Worm (Caenorhabditis elegans): Measurements from ENCODE around the gene plc-3.

Gene plc-3

ce11 chrII:10248355-10249041, 25.8 kb downstream of the plc-3 start, which contains the start of gene atad-3 (continued):
- peak; percentile 48 for TF ChIP-seq sox-4 (tag; optimal IDR thresholded peaks at IDR 0.05)
- TF ChIP-seq nhr-11 (tag; optimal IDR thresholded peaks at IDR 0.05) = no peak
- TF ChIP-seq ceh-24 (tag; optimal IDR thresholded peaks at IDR 0.05) = no peak
- TF ChIP-seq C38D4.7 (GFP tag; optimal IDR thresholded peaks at IDR 0.05) = peak; percentile 55
- no peak for TF ChIP-seq odd-2 (tag; optimal IDR thresholded peaks at IDR 0.05)
- peak; percentile 100 for TF ChIP-seq ceh-31 (tag; optimal IDR thresholded peaks at IDR 0.05)
- TF ChIP-seq pha-4 (tag; optimal IDR thresholded peaks at IDR 0.05) = no peak
- no peak for TF ChIP-seq ama-1 (optimal IDR thresholded peaks at IDR 0.05)
- peak; percentile 56 for TF ChIP-seq T23F11.4 (GFP tag; optimal IDR thresholded peaks at IDR 0.05)
- peak; percentile 98 for TF ChIP-seq ref-2 (tag; optimal IDR thresholded peaks at IDR 0.05)
- TF ChIP-seq ceh-9 (tag; optimal IDR thresholded peaks at IDR 0.05) = no peak
- TF ChIP-seq unc-3 (GFP tag; conservative IDR thresholded peaks at IDR 0.05) = peak; percentile 95
- TF ChIP-seq unc-3 (tag; optimal IDR thresholded peaks at IDR 0.05) = peak; percentile 77
- TF ChIP-seq ceh-34 (tag; optimal IDR thresholded peaks at IDR 0.05) = peak; percentile 97
- peak; percentile 56 for TF ChIP-seq Y22D7AL.16 (tag; optimal IDR thresholded peaks at IDR 0.05)
- TF ChIP-seq ceh-45 (GFP tag; IDR thresholded peaks at IDR 0.05) = peak; percentile 89; the same call in 1 of the 2 replicates
- peak; percentile 89 for TF ChIP-seq unc-86 (tag; optimal IDR thresholded peaks at IDR 0.05)
- TF ChIP-seq ceh-22 (tag; optimal IDR thresholded peaks at IDR 0.05) = no peak
- TF ChIP-seq sdc-2 (tag; optimal IDR thresholded peaks at IDR 0.05) = peak; percentile 69
- peak; percentile 87 for TF ChIP-seq elt-2 (tag; optimal IDR thresholded peaks at IDR 0.05)
- TF ChIP-seq ceh-30 (tag; optimal IDR thresholded peaks at IDR 0.05) = no peak
- peak; percentile 94 for TF ChIP-seq pqm-1 (tag; optimal IDR thresholded peaks at IDR 0.05)
- TF ChIP-seq ceh-6 (GFP tag; optimal IDR thresholded peaks at IDR 0.05) = peak; percentile 70
- TF ChIP-seq ceh-18 (tag; optimal IDR thresholded peaks at IDR 0.05) = peak; percentile 91
- peak; percentile 97 for TF ChIP-seq lim-6 (tag; optimal IDR thresholded peaks at IDR 0.05)
- TF ChIP-seq nfya-1 (tag; optimal IDR thresholded peaks at IDR 0.05) = peak; percentile 63
- TF ChIP-seq sox-2 (GFP tag; IDR thresholded peaks at IDR 0.05) = peak; percentile 76
- TF ChIP-seq nhr-232 (tag; optimal IDR thresholded peaks at IDR 0.05) = peak; percentile 19
- peak; percentile 80 for TF ChIP-seq pag-3 (tag; optimal IDR thresholded peaks at IDR 0.05; ENCODE audit: borderline replicate concordance)
- peak; percentile 80 for TF ChIP-seq ztf-16 (tag; optimal IDR thresholded peaks at IDR 0.05)
- peak; percentile 60 for TF ChIP-seq hlh-13 (GFP tag; optimal IDR thresholded peaks at IDR 0.05)
- peak; percentile 94 for TF ChIP-seq fax-1 (tag; optimal IDR thresholded peaks at IDR 0.05)
- peak; percentile 8 for TF ChIP-seq elt-4 (tag; optimal IDR thresholded peaks at IDR 0.05)

ce11 chrII:10250966-10251365, 28.3 kb downstream of the plc-3 start, which contains the start of gene F54B3.1:
Gene F54B3.1 (plus strand): TSS chrII:10251266.
- TF ChIP-seq tbx-7 (tag; optimal IDR thresholded peaks at IDR 0.05) (no peak), F13H6.1 (tag; optimal IDR thresholded peaks at IDR 0.05) (no peak), npax-4 (tag; optimal IDR thresholded peaks at IDR 0.05) (no peak), elt-2 (tag; optimal IDR thresholded peaks at IDR 0.05) (no peak), ceh-9 (tag; optimal IDR thresholded peaks at IDR 0.05) (no peak), hlh-8 (tag; optimal IDR thresholded peaks at IDR 0.05) (no peak), eyg-1 (tag; optimal IDR thresholded peaks at IDR 0.05) (no peak), nhr-11 (tag; optimal IDR thresholded peaks at IDR 0.05) (no peak)

ce11 chrII:10252048-10252447, 29.4 kb downstream of the plc-3 start:
- TF ChIP-seq ets-4 (tag; optimal IDR thresholded peaks at IDR 0.05) = no peak
- no peak for TF ChIP-seq fax-1 (tag; optimal IDR thresholded peaks at IDR 0.05)
- no peak for TF ChIP-seq odd-2 (tag; optimal IDR thresholded peaks at IDR 0.05)
- no peak for TF ChIP-seq pha-4 (tag; optimal IDR thresholded peaks at IDR 0.05)
- no peak for TF ChIP-seq npax-4 (tag; optimal IDR thresholded peaks at IDR 0.05)
- no peak for TF ChIP-seq ceh-31 (tag; optimal IDR thresholded peaks at IDR 0.05)
- no peak for TF ChIP-seq ceh-2 (tag; optimal IDR thresholded peaks at IDR 0.05)
- TF ChIP-seq pqm-1 (tag; optimal IDR thresholded peaks at IDR 0.05) = no peak
- no peak for TF ChIP-seq ref-2 (tag; optimal IDR thresholded peaks at IDR 0.05)
- no peak for TF ChIP-seq T23F11.4 (GFP tag; optimal IDR thresholded peaks at IDR 0.05)
- no peak for TF ChIP-seq C38D4.7 (GFP tag; optimal IDR thresholded peaks at IDR 0.05)

All from whole organism, late embryonic.